Worm (Caenorhabditis elegans) whole organism, L3 larva: ENCODE results near the gene C54E10.7.

Experiments used
- R02D3.7 ChIP-seq: fragments of 150-350 bp; optimal IDR thresholded peaks from 2 replicates; lab custom pipeline; 2014; ENCODE audit warnings: missing biosample characterization, missing genetic modification characterization
- ZK546.5 ChIP-seq: sonication (generic microtip); optimal IDR thresholded peaks from 2 replicates; lab custom pipeline; 2017; ENCODE audit warnings: missing biosample characterization, missing genetic modification characterization
- aly-2 ChIP-seq: fragments of 150-350 bp; optimal IDR thresholded peaks from 2 replicates; lab custom pipeline; 2014; ENCODE audit warnings: missing biosample characterization, missing genetic modification characterization
- egl-27 ChIP-seq: sonication (generic microtip); optimal IDR thresholded peaks from 4 replicates; lab custom pipeline; 2017; ENCODE audit warnings: missing biosample characterization, missing genetic modification reagents, missing genetic modification characterization
- elt-1 ChIP-seq: fragments of 150-350 bp; optimal IDR thresholded peaks from 2 replicates; lab custom pipeline; 2014; ENCODE audit warnings: missing biosample characterization, missing genetic modification characterization
- elt-3 ChIP-seq, 3 experiments: fragments of 150-350 bp in 1 of 3; sonication (generic microtip) in 2 of 3; optimal IDR thresholded peaks; 2 replicates in 2 of 3; 4 replicates in 1 of 3; lab custom pipeline; 2014 to 2017; ENCODE audit warnings: missing biosample characterization in 3 of 3, missing genetic modification characterization in 3 of 3
- fkh-10 ChIP-seq: sonication (generic microtip); optimal IDR thresholded peaks from 2 replicates; lab custom pipeline; 2017; ENCODE audit warnings: missing biosample characterization, missing genetic modification reagents, missing genetic modification characterization
- fos-1 ChIP-seq: fragments of 150-350 bp; optimal IDR thresholded peaks from 2 replicates; lab custom pipeline; 2014; ENCODE audit warnings: missing biosample characterization, missing genetic modification characterization
- lin-15B ChIP-seq: fragments of 150-350 bp; optimal IDR thresholded peaks from 2 replicates; lab custom pipeline; 2014; ENCODE audit warnings: missing biosample characterization, missing genetic modification characterization
- nhr-11 ChIP-seq: fragments of 150-350 bp; optimal IDR thresholded peaks from 2 replicates; lab custom pipeline; 2014; ENCODE audit warnings: missing biosample characterization, missing genetic modification characterization
- skn-1 ChIP-seq: fragments of 150-350 bp; optimal IDR thresholded peaks from 2 replicates; lab custom pipeline; 2014; ENCODE audit warnings: missing biosample characterization, missing genetic modification characterization
- tbx-2 ChIP-seq: sonication (generic microtip); optimal IDR thresholded peaks from 2 replicates; lab custom pipeline; 2016; ENCODE audit warnings: mild to moderate bottlenecking, missing genetic modification characterization, missing compliant biosample characterization
- unc-39 ChIP-seq: sonication (generic microtip); optimal IDR thresholded peaks from 4 replicates; lab custom pipeline; 2017; ENCODE audit warnings: missing biosample characterization, missing genetic modification characterization
- zag-1 ChIP-seq: fragments of 150-350 bp; optimal IDR thresholded peaks from 2 replicates; lab custom pipeline; 2014; ENCODE audit warnings: missing biosample characterization, missing genetic modification characterization

- no peak for TF ChIP-seq aly-2 (tag; lab: Kevin White, UChicago)
- TF ChIP-seq fkh-10 (GFP tag; lab: Kevin White, UChicago) = no peak
- no peak for TF ChIP-seq egl-27 (tag; lab: Kevin White, UChicago)
- no peak for TF ChIP-seq skn-1 (tag; lab: Kevin White, UChicago)
- TF ChIP-seq unc-39 = no peak
- TF ChIP-seq elt-3 (tag; optimal IDR thresholded peaks at IDR 0.05; lab: Kevin White, UChicago) = no peak
- TF ChIP-seq ZK546.5 (tag; lab: Kevin White, UChicago) = no peak
- TF ChIP-seq nhr-11 = no peak
- TF ChIP-seq tbx-2 = no peak
- TF ChIP-seq R02D3.7 (tag; lab: Kevin White, UChicago) = no peak
- TF ChIP-seq lin-15B (tag; lab: Kevin White, UChicago) = no peak
- no peak for TF ChIP-seq fos-1 (tag; lab: Kevin White, UChicago)
- no peak for TF ChIP-seq zag-1
- TF ChIP-seq elt-1 = no peak
Observed at ce11 chrV:18802077-18802476, 9.4 kb upstream of the C54E10.7 start, which contains the start of gene C54E10.11.
